Worm (Caenorhabditis elegans) whole organism, mixed stage, embryonic: ENCODE measurements around the gene F55C12.6.
A peak's percentile ranks its signal among the peaks of the same experiment; 100 is the strongest.

Experiments used
- M03D4.4 ChIP-seq: sonication (generic microtip); optimal IDR thresholded peaks from 2 replicates; lab custom pipeline; 2017; ENCODE audit warnings: mild to moderate bottlenecking, missing genetic modification characterization, missing compliant biosample characterization
- bed-3 ChIP-seq: fragments of 200-800 bp; sonication (Bioruptor generic); optimal IDR thresholded peaks from 3 replicates; lab custom pipeline; 2018; ENCODE audit warnings: mild to moderate bottlenecking, missing genetic modification characterization, moderate library complexity, missing compliant biosample characterization
- ceh-39 ChIP-seq: fragments of 150-350 bp; optimal IDR thresholded peaks from 2 replicates; lab custom pipeline; 2014; ENCODE audit warnings: missing biosample characterization, missing genetic modification characterization
- ceh-43 ChIP-seq: fragments of 200-800 bp; sonication (Bioruptor generic); optimal IDR thresholded peaks from 2 replicates; lab custom pipeline; 2018; ENCODE audit warnings: mild to moderate bottlenecking, missing genetic modification characterization, moderate library complexity, missing compliant biosample characterization
- ces-1 ChIP-seq: fragments of 150-350 bp; optimal IDR thresholded peaks from 2 replicates; lab custom pipeline; 2014; ENCODE audit warnings: missing biosample characterization, missing genetic modification reagents, missing genetic modification characterization
- cnd-1 ChIP-seq: fragments of 200-800 bp; sonication (Bioruptor generic); optimal IDR thresholded peaks from 2 replicates; lab custom pipeline; 2018; ENCODE audit warnings: mild to moderate bottlenecking, missing genetic modification characterization, missing compliant biosample characterization
- drap-1 ChIP-seq: fragments of 200-800 bp; sonication (Bioruptor generic); optimal IDR thresholded peaks from 3 replicates; lab custom pipeline; 2018; ENCODE audit warnings: mild to moderate bottlenecking, missing genetic modification characterization, missing compliant biosample characterization
- elt-1 ChIP-seq: sonication (generic microtip); optimal IDR thresholded peaks from 2 replicates; lab custom pipeline; 2017; ENCODE audit warnings: missing genetic modification characterization, mild to moderate bottlenecking, missing compliant biosample characterization, antibody characterized with exemption, moderate library complexity, borderline replicate concordance; ENCODE audit not compliant: insufficient read depth
- ham-2 ChIP-seq: fragments of 200-800 bp; sonication (Bioruptor generic); optimal IDR thresholded peaks from 2 replicates; lab custom pipeline; 2018; ENCODE audit warnings: mild to moderate bottlenecking, missing genetic modification characterization, missing compliant biosample characterization
- hlh-1 ChIP-seq: fragments of 150-350 bp; optimal IDR thresholded peaks from 2 replicates; lab custom pipeline; 2014; ENCODE audit warnings: missing biosample characterization, missing genetic modification reagents, missing genetic modification characterization
- lin-32 ChIP-seq: fragments of 200-800 bp; sonication (Bioruptor generic); optimal IDR thresholded peaks from 2 replicates; lab custom pipeline; 2018; ENCODE audit warnings: mild to moderate bottlenecking, missing genetic modification characterization, missing compliant biosample characterization
- lsy-2 ChIP-seq: fragments of 150-350 bp; optimal IDR thresholded peaks from 2 replicates; lab custom pipeline; 2014; ENCODE audit warnings: missing biosample characterization, missing genetic modification characterization
- mab-5 ChIP-seq: fragments of 150-350 bp; optimal IDR thresholded peaks from 2 replicates; lab custom pipeline; 2014; ENCODE audit warnings: missing biosample characterization, missing genetic modification characterization
- mep-1 ChIP-seq: fragments of 150-350 bp; optimal IDR thresholded peaks from 2 replicates; lab custom pipeline; 2017; ENCODE audit warnings: missing biosample characterization, missing genetic modification reagents, missing genetic modification characterization, inconsistent platforms
- mls-2 ChIP-seq: sonication (generic microtip); optimal IDR thresholded peaks from 2 replicates; lab custom pipeline; 2016; ENCODE audit warnings: mild to moderate bottlenecking, missing genetic modification characterization, moderate library complexity, missing compliant biosample characterization
- nhr-2 ChIP-seq: fragments of 150-350 bp; optimal IDR thresholded peaks from 2 replicates; lab custom pipeline; 2014; ENCODE audit warnings: missing biosample characterization, missing genetic modification characterization
- nhr-237 ChIP-seq: fragments of 150-350 bp; optimal IDR thresholded peaks from 2 replicates; lab custom pipeline; 2014; ENCODE audit warnings: missing biosample characterization, missing genetic modification characterization
- nhr-28 ChIP-seq: fragments of 150-350 bp; optimal IDR thresholded peaks from 2 replicates; lab custom pipeline; 2014; ENCODE audit warnings: missing biosample characterization, missing genetic modification characterization
- nhr-76 ChIP-seq: sonication (generic microtip); optimal IDR thresholded peaks from 2 replicates; lab custom pipeline; 2017; ENCODE audit warnings: missing biosample characterization, missing genetic modification characterization
- pha-4 ChIP-seq: fragments of 150-350 bp; optimal IDR thresholded peaks from 2 replicates; lab custom pipeline; 2018; ENCODE audit warnings: missing biosample characterization, missing genetic modification reagents, missing genetic modification characterization
- snpc-4 ChIP-seq: fragments of 150-350 bp; optimal IDR thresholded peaks from 2 replicates; lab custom pipeline; 2014; ENCODE audit warnings: missing biosample characterization, missing genetic modification characterization
- sptf-1 ChIP-seq: sonication (generic microtip); optimal IDR thresholded peaks from 2 replicates; lab custom pipeline; 2017; ENCODE audit warnings: mild to moderate bottlenecking, missing genetic modification characterization, moderate library complexity, missing compliant biosample characterization
- unc-120 ChIP-seq: sonication (generic microtip); optimal IDR thresholded peaks from 2 replicates; lab custom pipeline; 2017; ENCODE audit warnings: missing genetic modification characterization, missing compliant biosample characterization; ENCODE audit not compliant: poor library complexity, severe bottlenecking
- unc-39 ChIP-seq: fragments of 150-350 bp; optimal IDR thresholded peaks from 2 replicates; lab custom pipeline; 2014; ENCODE audit warnings: missing biosample characterization, missing genetic modification characterization
- unc-62 ChIP-seq: fragments of 150-350 bp; optimal IDR thresholded peaks from 2 replicates; lab custom pipeline; 2014; ENCODE audit warnings: missing biosample characterization, missing genetic modification reagents, missing genetic modification characterization
- ztf-11 ChIP-seq: fragments of 150-350 bp; optimal IDR thresholded peaks from 2 replicates; lab custom pipeline; 2014; ENCODE audit warnings: missing biosample characterization, missing genetic modification characterization

F55C12.6 gene

ce11 chrII:5911274-5911673, 35.3 kb upstream of the F55C12.6 start, which contains the start of gene cgt-3:
cgt-3 (plus strand) TSS chrII:5911324.
- TF ChIP-seq ham-2 (GFP tag; lab: Kevin White, UChicago) (no peak), cnd-1 (tag; lab: Kevin White, UChicago) (no peak), M03D4.4 (no peak), bed-3 (GFP tag; lab: Kevin White, UChicago) (no peak), pha-4 (tag; lab: Kevin White, UChicago) (no peak), ceh-43 (no peak), ceh-39 (tag; lab: Kevin White, UChicago) (no peak), mep-1 (tag; lab: Kevin White, UChicago) (no peak), unc-39 (tag; lab: Kevin White, UChicago) (no peak), mls-2 (tag; lab: Kevin White, UChicago) (no peak)

DNA sequence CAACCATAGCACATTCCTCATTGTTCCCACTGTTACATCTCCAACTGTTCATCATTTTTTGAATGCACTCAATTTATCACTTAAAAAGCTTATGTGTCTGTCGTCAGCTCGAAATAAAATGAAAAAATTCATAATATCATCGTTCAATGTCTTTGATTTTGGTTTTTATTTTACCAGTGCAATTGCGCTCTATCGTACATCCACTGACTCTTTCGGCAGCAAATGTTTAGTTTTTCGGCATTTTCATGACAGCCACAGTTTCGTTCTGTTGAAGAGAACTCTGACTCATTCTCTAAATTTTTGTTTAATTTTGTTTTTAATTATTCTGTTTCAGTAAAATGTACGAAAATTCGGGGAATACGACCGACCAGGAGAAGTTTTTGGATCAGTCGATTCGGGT, 31.5 kb upstream of the F55C12.6 start, which contains the start of gene vps-35:
Gene vps-35, plus strand, starts transcription at position 335 of the 400 bp plus-strand sequence.
- TF ChIP-seq unc-120 (tag; lab: Kevin White, UChicago), result peak; percentile 35
- TF ChIP-seq hlh-1, result peak; percentile 23
- no peak for TF ChIP-seq unc-39 (tag; lab: Kevin White, UChicago)
- TF ChIP-seq nhr-28 (tag; lab: Kevin White, UChicago), result no peak
- TF ChIP-seq unc-62 (GFP tag; lab: Kevin White, UChicago), result peak; percentile 3
- TF ChIP-seq mep-1 (tag; lab: Kevin White, UChicago), result peak; percentile 43

ce11 chrII:5906274-5906673, 30.3 kb upstream of the F55C12.6 start, which contains the start of gene F59G1.8:
F59G1.8 (plus strand) TSS chrII:5906566.
- TF ChIP-seq mls-2 (tag; lab: Kevin White, UChicago) (no peak), lsy-2 (peak; percentile 46)

DNA sequence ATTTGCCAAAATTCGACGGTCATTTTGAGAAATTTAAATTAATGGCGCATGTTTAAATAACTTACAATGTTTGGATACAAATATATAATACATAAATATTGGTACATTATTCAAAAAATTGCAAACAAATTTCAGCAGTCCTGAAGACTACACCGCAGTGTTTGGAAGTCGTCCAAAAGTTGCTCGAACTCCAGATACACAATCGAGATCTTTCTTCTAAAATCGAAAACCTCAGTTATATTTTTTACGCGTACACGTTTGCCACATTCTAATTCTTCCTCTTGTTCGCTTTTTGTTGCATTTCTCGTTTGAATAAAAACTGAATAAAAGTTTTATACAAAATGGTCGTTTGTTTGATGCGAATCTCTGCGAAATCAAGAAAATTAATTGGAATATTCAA, 28.3 kb upstream of the F55C12.6 start, which contains the start of gene tsp-18:
Gene tsp-18, plus strand, starts transcription at position 301 of the 400 bp plus-strand sequence.
- TF ChIP-seq pha-4 (tag; lab: Kevin White, UChicago) (no peak), hlh-1 (no peak), lin-32 (no peak), drap-1 (GFP tag; lab: Kevin White, UChicago) (no peak), mab-5 (no peak), cnd-1 (tag; lab: Kevin White, UChicago) (no peak), mls-2 (tag; lab: Kevin White, UChicago) (no peak), nhr-2 (no peak), ces-1 (GFP tag; lab: Kevin White, UChicago) (no peak), elt-1 (no peak), M03D4.4 (no peak), unc-62 (GFP tag; lab: Kevin White, UChicago) (no peak), unc-39 (tag; lab: Kevin White, UChicago) (no peak), ceh-43 (no peak), ztf-11 (tag; lab: Kevin White, UChicago) (no peak), ceh-39 (tag; lab: Kevin White, UChicago) (no peak), nhr-76 (tag; lab: Kevin White, UChicago) (no peak)

ce11 chrII:5902139-5902538, 26.2 kb upstream of the F55C12.6 start:
- no peak for TF ChIP-seq nhr-76 (tag; lab: Kevin White, UChicago)

ce11 chrII:5901407-5902026, 25.6 kb upstream of the F55C12.6 start:
- TF ChIP-seq sptf-1 (tag; lab: Kevin White, UChicago), result peak; percentile 36
- no peak for TF ChIP-seq unc-62 (GFP tag; lab: Kevin White, UChicago)
- TF ChIP-seq nhr-2, result no peak
- peak; percentile 4 for TF ChIP-seq lin-32
- TF ChIP-seq nhr-76 (tag; lab: Kevin White, UChicago), result no peak

DNA sequence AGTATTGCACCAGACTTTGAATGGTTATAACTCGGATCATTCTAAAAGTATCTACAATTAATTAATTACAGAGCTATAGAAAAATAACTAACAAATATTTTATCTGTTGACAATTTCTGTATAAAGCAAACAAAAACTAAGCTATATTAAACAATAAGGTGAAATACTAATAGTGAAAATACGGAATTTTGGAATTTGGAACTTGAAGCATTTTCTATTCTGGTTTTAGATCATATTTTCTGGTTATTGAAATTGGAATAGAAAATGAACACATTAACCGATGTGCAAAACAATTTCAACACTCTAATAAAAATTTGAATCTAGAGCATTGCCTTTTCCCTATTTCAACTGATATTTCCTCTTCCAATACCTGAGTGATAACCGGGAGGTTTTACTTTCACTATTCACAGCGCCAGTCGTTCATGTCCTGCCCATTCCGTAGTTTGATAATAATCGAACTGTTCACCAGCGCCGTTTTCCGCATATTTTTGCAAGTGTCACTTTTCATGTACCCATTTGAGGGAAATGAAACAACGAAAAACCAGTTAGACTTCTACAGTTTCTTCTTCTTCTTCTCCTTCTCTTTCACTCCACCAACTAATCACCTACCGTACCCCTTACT, 24.0 kb upstream of the F55C12.6 start:
- TF ChIP-seq ham-2 (GFP tag; lab: Kevin White, UChicago) (no peak), M03D4.4 (no peak), bed-3 (GFP tag; lab: Kevin White, UChicago) (no peak), lsy-2 (no peak), nhr-237 (tag; lab: Kevin White, UChicago) (no peak), hlh-1 (no peak), elt-1 (no peak), snpc-4 (no peak), pha-4 (tag; lab: Kevin White, UChicago) (no peak)
